Fruit fly (Drosophila melanogaster) S2 (cell line): ENCODE results near the gene Upf1.

ENCODE experiments used
- CG8478 ChIP-seq: fragments of >200 bp; optimal IDR thresholded peaks from 2 replicates; lab custom pipeline; 2018
- CTCF ChIP-seq, 2 experiments: fragments of >200 bp; optimal IDR thresholded peaks; 2 replicates each; lab custom pipeline; 2018

dm6 chrX:11923698-11924097 lies 18.5 kb upstream of the Upf1 start:
- TF ChIP-seq CG8478 (lab: Kevin White, UChicago) (no peak), CTCF (optimal IDR thresholded peaks at IDR 0.05; lab: Kevin White, UChicago) (no peak)
